Worm (Caenorhabditis elegans) whole organism, L2 larva: Measurements from ENCODE around the gene vps-54.

Experiments used
- ama-1 ChIP-seq: fragments of 150-350 bp; optimal IDR thresholded peaks from 2 replicates; lab custom pipeline; 2018; ENCODE audit warnings: inconsistent platforms
- blmp-1 ChIP-seq: sonication (generic microtip); optimal IDR thresholded peaks from 2 replicates; lab custom pipeline; 2017; ENCODE audit warnings: missing genetic modification characterization, mild to moderate bottlenecking, missing compliant biosample characterization, antibody characterized with exemption, moderate library complexity; ENCODE audit not compliant: insufficient read depth
- lin-13 ChIP-seq: fragments of 150-350 bp; optimal IDR thresholded peaks from 2 replicates; lab custom pipeline; 2014; ENCODE audit warnings: missing biosample characterization, missing genetic modification reagents, missing genetic modification characterization
- mbf-1 ChIP-seq: sonication (generic microtip); optimal IDR thresholded peaks from 2 replicates; lab custom pipeline; 2017; ENCODE audit warnings: missing biosample characterization, missing genetic modification characterization
- mdl-1 ChIP-seq, 2 experiments: fragments of 150-350 bp in 1 of 2; sonication (generic microtip) in 1 of 2; optimal IDR thresholded peaks; 2 replicates each; lab custom pipeline; 2017; ENCODE audit warnings: missing biosample characterization in 2 of 2, missing genetic modification characterization in 2 of 2
- nhr-11 ChIP-seq: fragments of 150-350 bp; optimal IDR thresholded peaks from 2 replicates; lab custom pipeline; 2014; ENCODE audit warnings: missing biosample characterization, missing genetic modification characterization
- nhr-23 ChIP-seq: fragments of 150-350 bp; optimal IDR thresholded peaks from 2 replicates; lab custom pipeline; 2014; ENCODE audit warnings: missing biosample characterization, missing genetic modification reagents, missing genetic modification characterization
- nhr-6 ChIP-seq: fragments of 150-350 bp; optimal IDR thresholded peaks from 2 replicates; lab custom pipeline; 2014; ENCODE audit warnings: missing biosample characterization, missing genetic modification characterization
- nhr-77 ChIP-seq: fragments of 150-350 bp; optimal IDR thresholded peaks from 2 replicates; lab custom pipeline; 2014; ENCODE audit warnings: missing biosample characterization, missing genetic modification characterization
- unc-39 ChIP-seq: fragments of 150-350 bp; optimal IDR thresholded peaks from 2 replicates; lab custom pipeline; 2014; ENCODE audit warnings: missing biosample characterization, missing genetic modification characterization
- unc-62 ChIP-seq: fragments of 150-350 bp; optimal IDR thresholded peaks from 2 replicates; lab custom pipeline; 2014; ENCODE audit warnings: missing biosample characterization, missing genetic modification reagents, missing genetic modification characterization
- zag-1 ChIP-seq: fragments of 150-350 bp; optimal IDR thresholded peaks from 2 replicates; lab custom pipeline; 2014; ENCODE audit warnings: missing biosample characterization, missing genetic modification characterization
- ztf-1 ChIP-seq: fragments of 200-800 bp; sonication (Bioruptor generic); conservative IDR thresholded peaks from 2 replicates; pipeline ENCODE4 v1.3.6; 2022; ENCODE audit warnings: missing genetic modification characterization, missing compliant biosample characterization

ce11 chrV:10564140-10564539 is 12.1 kb downstream of the vps-54 start:
- TF ChIP-seq blmp-1 (tag; lab: Kevin White, UChicago) (peak; percentile 17), nhr-6 (tag; lab: Kevin White, UChicago) (no peak), mbf-1 (tag; lab: Kevin White, UChicago) (no peak), lin-13 (GFP tag; lab: Kevin White, UChicago) (no peak), ama-1 (no peak), unc-39 (tag; lab: Kevin White, UChicago) (no peak), mdl-1 (tag; optimal IDR thresholded peaks at IDR 0.05; lab: Kevin White, UChicago) (no peak), nhr-11 (no peak), unc-62 (GFP tag; lab: Kevin White, UChicago) (no peak), nhr-23 (tag; lab: Kevin White, UChicago) (no peak), zag-1 (no peak), ztf-1 (GFP tag; lab: Robert Waterston, UW) (no peak), nhr-77 (tag; lab: Kevin White, UChicago) (no peak)
